Worm (Caenorhabditis elegans): ENCODE measurements around the gene ppk-3.

ppk-3 gene

DNA sequence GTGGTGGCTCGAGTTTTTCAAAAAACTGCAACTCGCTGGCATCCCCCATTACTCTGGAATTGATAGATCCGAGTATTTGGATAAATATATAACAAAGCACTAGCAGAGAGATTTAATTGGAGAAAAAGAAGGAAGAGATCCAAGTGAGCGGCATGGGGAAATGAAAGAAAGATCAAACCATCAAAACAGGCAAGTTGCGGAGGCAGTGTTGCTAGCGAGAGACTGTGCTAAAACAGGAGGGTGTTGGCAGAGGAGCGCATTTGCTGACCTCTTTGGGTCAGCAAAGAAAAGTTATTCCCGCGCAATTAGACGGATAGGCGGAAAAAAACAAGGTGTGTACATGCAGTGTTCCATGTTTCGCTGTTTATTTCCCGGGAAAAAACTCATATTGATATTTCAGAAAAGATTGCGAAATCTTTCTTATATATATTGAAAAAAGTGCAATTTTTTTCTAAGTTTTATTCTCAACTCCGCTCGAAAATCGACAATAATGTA, at the start of gene ppk-3 (continued):
- TF ChIP-seq F37B4.10 (GFP tag; IDR thresholded peaks at IDR 0.05) (no peak), ceh-58 (GFP tag; IDR thresholded peaks at IDR 0.05) (no peak), Y53F4B.3 (GFP tag; IDR thresholded peaks at IDR 0.05) (no peak), madf-8 (GFP tag; conservative IDR thresholded peaks at IDR 0.05) (no peak), tbx-9 (tag; optimal IDR thresholded peaks at IDR 0.05; ENCODE audit: borderline replicate concordance) (no peak), ZK185.1 (tag; optimal IDR thresholded peaks at IDR 0.05; ENCODE audit: poor library complexity, severe bottlenecking) (no peak), F10E7.11 (tag; optimal IDR thresholded peaks at IDR 0.05) (no peak), F57A8.1 (GFP tag; optimal IDR thresholded peaks at IDR 0.05) (no peak), C17E4.6 (GFP tag; IDR thresholded peaks at IDR 0.05) (no peak), dpff-1 (tag; optimal IDR thresholded peaks at IDR 0.05) (no peak), hmg-20 (GFP tag; IDR thresholded peaks at IDR 0.05) (no peak), F23B12.7 (tag; optimal IDR thresholded peaks at IDR 0.05; ENCODE audit: insufficient read depth) (peak; percentile 15), bed-1 (GFP tag; IDR thresholded peaks at IDR 0.05) (no peak), nhr-90 (tag; optimal IDR thresholded peaks at IDR 0.05) (no peak), nhr-80 (tag; optimal IDR thresholded peaks at IDR 0.05) (peak; percentile 22), let-526 (GFP tag; IDR thresholded peaks at IDR 0.05) (0 out of 2 replicates have a peak, but pooled peaks have one; percentile 25), him-1 (tag; optimal IDR thresholded peaks at IDR 0.05) (no peak), lin-54 (GFP tag; optimal IDR thresholded peaks at IDR 0.05) (no peak), ceh-27 (GFP tag; optimal IDR thresholded peaks at IDR 0.05) (peak; percentile 37), zfh-2 (GFP tag; conservative IDR thresholded peaks at IDR 0.05) (peak; percentile 55; the same call in 1 of the 2 replicates), F49E8.2 (tag; optimal IDR thresholded peaks at IDR 0.05; ENCODE audit: insufficient read depth) (no peak), somi-1 (GFP tag; optimal IDR thresholded peaks at IDR 0.05) (no peak), F52B5.7 (tag; optimal IDR thresholded peaks at IDR 0.05) (no peak), nfya-2 (GFP tag; IDR thresholded peaks at IDR 0.05) (no peak), snpc-3.4 (tag; optimal IDR thresholded peaks at IDR 0.05) (no peak), tbp1 (GFP tag; optimal IDR thresholded peaks at IDR 0.05) (peak; percentile 9), nhr-120 (GFP tag; IDR thresholded peaks at IDR 0.05) (no peak), attf-5 (GFP tag; optimal IDR thresholded peaks at IDR 0.05) (peak; percentile 3), ztf-22 (GFP tag; optimal IDR thresholded peaks at IDR 0.05) (no peak), snpc-1.3 (tag; optimal IDR thresholded peaks at IDR 0.05; ENCODE audit: insufficient read depth) (no peak), zim-3 (tag; optimal IDR thresholded peaks at IDR 0.05) (no peak), mxl-1 (tag; optimal IDR thresholded peaks at IDR 0.05) (no peak), atf-7 (tag; optimal IDR thresholded peaks at IDR 0.05) (no peak), gei-17 (GFP tag; optimal IDR thresholded peaks at IDR 0.05) (peak; percentile 10), ztf-6 (GFP tag; IDR thresholded peaks at IDR 0.05) (0 out of 2 replicates have a peak, but pooled peaks have one; percentile 58), xnd-1 (tag; optimal IDR thresholded peaks at IDR 0.05) (no peak), athp-1 (tag; optimal IDR thresholded peaks at IDR 0.05) (no peak), lin-40 (tag; optimal IDR thresholded peaks at IDR 0.05) (peak; percentile 67), lin-26 (GFP tag; IDR thresholded peaks at IDR 0.05) (0 out of 2 replicates have a peak, but pooled peaks have one; percentile 56)

DNA sequence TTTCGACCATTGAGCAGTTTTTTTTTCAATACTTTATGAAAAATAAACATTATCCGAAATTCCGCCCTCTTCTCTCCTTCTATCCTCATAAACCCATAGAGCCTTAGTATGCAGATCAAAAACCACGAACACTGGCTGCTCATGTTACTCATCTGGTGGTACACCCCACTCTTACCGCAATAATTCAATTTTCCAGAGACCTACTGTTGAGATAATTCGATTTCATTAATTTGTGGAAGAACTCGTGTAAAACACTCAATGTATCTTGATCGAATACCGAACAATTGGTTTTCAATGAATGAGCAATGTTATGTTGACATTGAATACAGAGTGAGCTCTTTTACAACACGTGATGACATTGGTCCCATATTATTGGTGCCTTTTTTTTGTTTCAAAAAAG, 46.0 kb upstream of the ppk-3 start:
- TF ChIP-seq B0336.3 (GFP tag; IDR thresholded peaks at IDR 0.05) = no peak
- TF ChIP-seq ets-4 (GFP tag; optimal IDR thresholded peaks at IDR 0.05) = no peak
- TF ChIP-seq snpc-1.1 (tag; optimal IDR thresholded peaks at IDR 0.05; ENCODE audit: insufficient read depth) = no peak
- TF ChIP-seq ceh-79 (tag; optimal IDR thresholded peaks at IDR 0.05) = no peak
- TF ChIP-seq tbx-9 (tag; optimal IDR thresholded peaks at IDR 0.05; ENCODE audit: borderline replicate concordance) = no peak
- TF ChIP-seq Y67H2A.10 (GFP tag; conservative IDR thresholded peaks at IDR 0.05) = no peak
- no peak for TF ChIP-seq K11D2.4 (GFP tag; IDR thresholded peaks at IDR 0.05)
- TF ChIP-seq F10E7.11 (tag; optimal IDR thresholded peaks at IDR 0.05) = no peak
- TF ChIP-seq C06A6.2 (GFP tag; conservative IDR thresholded peaks at IDR 0.05) = no peak
- TF ChIP-seq ztf-28 (GFP tag; IDR thresholded peaks at IDR 0.05) = no peak
- no peak for TF ChIP-seq him-1 (tag; optimal IDR thresholded peaks at IDR 0.05)
- TF ChIP-seq F49E8.2 (tag; optimal IDR thresholded peaks at IDR 0.05; ENCODE audit: insufficient read depth) = no peak
- TF ChIP-seq lin-26 (GFP tag; IDR thresholded peaks at IDR 0.05) = no peak
- TF ChIP-seq ztf-6 (GFP tag; IDR thresholded peaks at IDR 0.05) = no peak
- TF ChIP-seq fkh-3 (tag; optimal IDR thresholded peaks at IDR 0.05) = no peak
- TF ChIP-seq let-526 (GFP tag; IDR thresholded peaks at IDR 0.05) = no peak
- TF ChIP-seq hmg-20 (GFP tag; IDR thresholded peaks at IDR 0.05) = no peak

All from whole organism, young adult.